Worm (Caenorhabditis elegans) whole organism, young adult: Measurements from ENCODE around the gene hum-5.

Source experiments
- B0261.1 ChIP-seq: sonication (generic microtip); optimal IDR thresholded peaks from 2 replicates; lab custom pipeline; 2016; ENCODE audit warnings: mild to moderate bottlenecking, missing genetic modification characterization, moderate library complexity, missing compliant biosample characterization
- F10E7.11 ChIP-seq: sonication (generic microtip); optimal IDR thresholded peaks from 2 replicates; lab custom pipeline; 2017; ENCODE audit warnings: mild to moderate bottlenecking, missing genetic modification characterization, moderate library complexity, missing compliant biosample characterization
- K11D2.4 ChIP-seq: fragments of 200-800 bp; sonication (Bioruptor generic); IDR thresholded peaks from 2 replicates; pipeline ENCODE4 v1.3.6; 2022; ENCODE audit warnings: missing genetic modification reagents, missing genetic modification characterization, missing compliant biosample characterization
- ZK185.1 ChIP-seq: sonication (generic microtip); optimal IDR thresholded peaks from 2 replicates; lab custom pipeline; 2016; ENCODE audit warnings: mild to moderate bottlenecking, missing genetic modification characterization, missing compliant biosample characterization; ENCODE audit not compliant: poor library complexity, severe bottlenecking
- attf-3 ChIP-seq: fragments of 200-800 bp; sonication (Bioruptor generic); conservative IDR thresholded peaks from 2 replicates; pipeline ENCODE4 v1.3.6; 2022; ENCODE audit warnings: missing genetic modification reagents, missing genetic modification characterization, missing compliant biosample characterization
- ceh-100 ChIP-seq: fragments of 200-800 bp; sonication (Bioruptor generic); IDR thresholded peaks from 2 replicates; pipeline ENCODE4 v1.3.6; 2022; ENCODE audit warnings: missing genetic modification reagents, missing genetic modification characterization, missing compliant biosample characterization
- ceh-40 ChIP-seq: fragments of 200-800 bp; sonication (Bioruptor generic); IDR thresholded peaks from 2 replicates; pipeline ENCODE4 v1.3.6; 2022; ENCODE audit warnings: missing genetic modification characterization, missing compliant biosample characterization
- dpl-1 ChIP-seq: fragments of 150-350 bp; optimal IDR thresholded peaks from 2 replicates; lab custom pipeline; 2014; ENCODE audit warnings: missing biosample characterization, missing genetic modification reagents, missing genetic modification characterization
- ztf-25 ChIP-seq: fragments of 200-800 bp; sonication (Bioruptor generic); IDR thresholded peaks from 2 replicates; pipeline ENCODE4 v1.3.6; 2022; ENCODE audit warnings: missing genetic modification reagents, missing genetic modification characterization, missing compliant biosample characterization

ce11 chrIII:4007017-4007416 is 29.6 kb downstream of the hum-5 start:
- TF ChIP-seq dpl-1 (GFP tag; lab: Kevin White, UChicago) (no peak), attf-3 (GFP tag; lab: Robert Waterston, UW) (no peak), ceh-40 (GFP tag; lab: Robert Waterston, UW) (no peak), ceh-100 (no peak), ZK185.1 (tag; lab: Kevin White, UChicago) (no peak), F10E7.11 (tag; lab: Kevin White, UChicago) (no peak), ztf-25 (GFP tag; lab: Robert Waterston, UW) (no peak), K11D2.4 (GFP tag; lab: Robert Waterston, UW) (no peak), B0261.1 (no peak)
